Worm (Caenorhabditis elegans): Measurements from ENCODE around the gene ifta-1.

The ifta-1 gene

DNA sequence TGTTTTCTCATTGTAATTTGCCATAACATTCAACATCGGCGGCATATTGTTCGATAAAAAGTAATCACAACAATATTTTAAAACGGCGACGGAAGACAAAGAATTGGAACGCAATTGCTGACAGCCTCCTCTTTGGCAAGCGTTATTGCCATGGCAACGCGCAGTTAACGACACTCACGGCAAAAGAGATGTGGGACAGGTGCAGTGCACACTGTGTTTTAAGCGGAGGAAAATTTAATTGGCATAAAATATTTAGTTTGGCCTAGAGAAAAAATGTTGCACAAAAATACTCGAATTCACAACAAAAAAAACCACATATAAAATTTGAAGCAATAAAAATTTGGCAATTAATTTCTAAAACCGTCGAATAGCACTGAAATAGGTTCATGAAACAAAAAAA, at the start of gene ifta-1:
TSS of gene ifta-1 (minus strand) at position 101 of the 400 bp plus-strand sequence.
- peak; percentile 19 for TF ChIP-seq aha-1 (tag)
- no peak for TF ChIP-seq ZK546.5 (tag; optimal IDR thresholded peaks at IDR 0.05)

DNA sequence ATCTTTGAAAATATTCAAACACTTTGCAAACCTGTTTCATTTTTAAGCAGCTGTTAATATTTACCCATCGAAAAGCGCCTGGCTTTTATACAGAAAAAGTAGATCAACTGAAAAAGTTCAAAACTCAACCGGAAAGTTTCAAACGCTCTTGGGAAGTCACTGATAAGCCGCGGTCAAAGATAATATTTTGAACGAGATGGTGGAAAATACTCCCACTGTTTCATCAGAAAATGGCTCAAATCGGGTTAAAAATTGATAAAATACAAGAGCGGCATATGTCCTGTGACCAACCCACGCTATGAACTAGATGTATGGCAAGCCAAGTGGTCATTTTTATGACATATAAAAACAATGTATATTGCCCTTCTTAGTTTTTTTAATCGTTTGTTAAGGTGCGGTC, 46.7 kb upstream of the ifta-1 start, which contains the start of gene sulp-2:
TSS of gene sulp-2 (minus strand) at position 107 of the 400 bp plus-strand sequence.
- TF ChIP-seq nhr-28 (tag; optimal IDR thresholded peaks at IDR 0.05): peak; percentile 2
- peak; percentile 39 for TF ChIP-seq hlh-11 (tag; optimal IDR thresholded peaks at IDR 0.05)
- peak; percentile 11 for TF ChIP-seq pqm-1 (tag; optimal IDR thresholded peaks at IDR 0.05)
- TF ChIP-seq unc-130 (GFP tag; optimal IDR thresholded peaks at IDR 0.05): no peak
- TF ChIP-seq unc-62 (GFP tag; optimal IDR thresholded peaks at IDR 0.05 in 1 of 2): peak in 1 of 2 experiments; percentile 85
- TF ChIP-seq unc-62 (tag; optimal IDR thresholded peaks at IDR 0.05): no peak
- TF ChIP-seq lim-7 (GFP tag; IDR thresholded peaks at IDR 0.05): no peak
- peak; percentile 11 for TF ChIP-seq dve-1 (tag; optimal IDR thresholded peaks at IDR 0.05; ENCODE audit: insufficient read depth)
- TF ChIP-seq attf-4 (tag; optimal IDR thresholded peaks at IDR 0.05): no peak

- TF ChIP-seq lin-38 (GFP tag; IDR thresholded peaks at IDR 0.05) (no peak), daf-16 (GFP tag; optimal IDR thresholded peaks at IDR 0.05) (peak in 1 of 2 experiments; percentile 25), daf-16 (tag; optimal IDR thresholded peaks at IDR 0.05) (no peak)
These were observed 40.1 kb upstream of the ifta-1 start, which contains the start of gene unc-97 for ce11 chrX:5592517-5593183. Gene unc-97, plus strand, starts transcription at chrX:5593133.

ce11 chrX:5591830-5592229, 39.3 kb upstream of the ifta-1 start:
- TF ChIP-seq F44E2.7 (GFP tag; IDR thresholded peaks at IDR 0.05) (no peak), dpl-1 (GFP tag; optimal IDR thresholded peaks at IDR 0.05) (no peak), mxl-3 (GFP tag; optimal IDR thresholded peaks at IDR 0.05) (peak; percentile 38), lim-7 (GFP tag; IDR thresholded peaks at IDR 0.05) (0 out of 2 replicates have a peak, but pooled peaks have one; percentile 41), aha-1 (tag) (peak; percentile 93), unc-39 (tag; optimal IDR thresholded peaks at IDR 0.05) (no peak), hlh-30 (tag; optimal IDR thresholded peaks at IDR 0.05; ENCODE audit: insufficient read depth) (peak; percentile 45), ama-1 (optimal IDR thresholded peaks at IDR 0.05) (no peak), mep-1 (tag; optimal IDR thresholded peaks at IDR 0.05) (peak; percentile 57), ztf-7 (tag; optimal IDR thresholded peaks at IDR 0.05) (no peak), ctbp-1 (GFP tag; IDR thresholded peaks at IDR 0.05) (peak; percentile 21; the same call in 1 of the 2 replicates), vab-7 (GFP tag; IDR thresholded peaks at IDR 0.05) (no peak), hlh-11 (tag; optimal IDR thresholded peaks at IDR 0.05) (peak; percentile 44), nhr-11 (tag; optimal IDR thresholded peaks at IDR 0.05) (peak; percentile 48), rbr-2 (tag; optimal IDR thresholded peaks at IDR 0.05) (peak; percentile 27), daf-16 (GFP tag; optimal IDR thresholded peaks at IDR 0.05) (peak in 1 of 2 experiments; percentile 14), daf-16 (tag; optimal IDR thresholded peaks at IDR 0.05) (no peak), nhr-28 (tag; optimal IDR thresholded peaks at IDR 0.05) (peak; percentile 25), set-16 (GFP tag; IDR thresholded peaks at IDR 0.05) (peak; percentile 72), Y48G9A.11 (GFP tag; IDR thresholded peaks at IDR 0.05) (no peak), ceh-20 (GFP tag; IDR thresholded peaks at IDR 0.05) (0 out of 2 replicates have a peak, but pooled peaks have one; percentile 44), fos-1 (tag; optimal IDR thresholded peaks at IDR 0.05) (no peak), hmg-1.1 (GFP tag; IDR thresholded peaks at IDR 0.05) (peak; percentile 67), mdl-1 (tag; optimal IDR thresholded peaks at IDR 0.05) (peak in 1 of 2 experiments; percentile 8), dmd-6 (GFP tag; IDR thresholded peaks at IDR 0.05) (peak; percentile 21; the same call in 1 of the 2 replicates), madf-5 (GFP tag; IDR thresholded peaks at IDR 0.05) (no peak), hif-1 (tag; optimal IDR thresholded peaks at IDR 0.05) (peak in 1 of 2 experiments; percentile 51)

Data from whole organism, L4 larva.